Comparison of ENCODE assay signal across 1 fruit fly cellular context in genomic region chr3L:16203236-16203635, dm6.
TF ChIP-seq lines count a peak whose summit lies in the region.

No protein-coding gene starts in this region.

TF ChIP-seq in whole organism, embryonic, 481 proteins besides CTCF, POLR2A, EP300 and RAD21 (continued from another document):
- TF ChIP-seq CG6791 (GFP tag; IDR thresholded peaks at IDR 0.05; lab: Robert Waterston, UW; ENCODE audit: partially characterized antibody) (no peak), NFAT (GFP tag; IDR thresholded peaks at IDR 0.05; lab: Robert Waterston, UW) (peak; percentile 87), lbe (GFP tag; optimal IDR thresholded peaks at IDR 0.05; lab: Kevin White, UChicago) (peak; percentile 77), CG34422 (GFP tag; IDR thresholded peaks at IDR 0.05; lab: Robert Waterston, UW) (peak; percentile 88), pzg (GFP tag; optimal IDR thresholded peaks at IDR 0.05; lab: Kevin White, UChicago) (peak; percentile 4), ato (GFP tag; IDR thresholded peaks at IDR 0.05; lab: Robert Waterston, UW; ENCODE audit: partially characterized antibody) (no peak), CG32767 (GFP tag; IDR thresholded peaks at IDR 0.05; lab: Robert Waterston, UW) (no peak; the same call in 1 of the 2 replicates), sug (tag; optimal IDR thresholded peaks at IDR 0.05; lab: Kevin White, UChicago) (peak; percentile 57), tgo (GFP tag; IDR thresholded peaks at IDR 0.05; lab: Robert Waterston, UW) (peak; percentile 84), CG34376 (GFP tag; optimal IDR thresholded peaks at IDR 0.05; lab: Kevin White, UChicago) (peak; percentile 5), hkb (optimal IDR thresholded peaks at IDR 0.05; lab: Kevin White, UChicago) (no peak), hkb (GFP tag; IDR thresholded peaks at IDR 0.05; lab: Robert Waterston, UW) (peak; percentile 81), CG7928 (GFP tag; optimal IDR thresholded peaks at IDR 0.05; lab: Kevin White, UChicago) (peak; percentile 50), CG31388 (GFP tag; optimal IDR thresholded peaks at IDR 0.05; lab: Kevin White, UChicago) (peak; percentile 27), row (GFP tag; IDR thresholded peaks at IDR 0.05; lab: Robert Waterston, UW) (peak; percentile 90), usp (GFP tag; optimal IDR thresholded peaks at IDR 0.05; lab: Kevin White, UChicago) (no peak), Hr51 (GFP tag; optimal IDR thresholded peaks at IDR 0.05; lab: Kevin White, UChicago) (peak; percentile 65 to 78)
